Fruit fly (Drosophila melanogaster) whole organism, prepupa: ENCODE measurements around the gene CG2310.

Experiments used
- Gug ChIP-seq: fragments of 200-800 bp; sonication (Bioruptor generic); IDR thresholded peaks from 2 replicates; pipeline ENCODE4 v1.3.6; 2022; ENCODE audit warnings: missing biosample characterization, missing genetic modification characterization
- achi ChIP-seq: fragments of 200-800 bp; sonication (Bioruptor generic); optimal IDR thresholded peaks from 3 replicates; lab custom pipeline; 2016; ENCODE audit warnings: missing biosample characterization, missing genetic modification characterization
- dac ChIP-seq: fragments of 200-800 bp; sonication (Bioruptor generic); optimal IDR thresholded peaks from 2 replicates; lab custom pipeline; 2017; ENCODE audit warnings: missing biosample characterization, mild to moderate bottlenecking, missing genetic modification characterization
- pdm3 ChIP-seq: fragments of 200-800 bp; sonication (Bioruptor generic); optimal IDR thresholded peaks from 3 replicates; lab custom pipeline; 2016; ENCODE audit warnings: missing biosample characterization, missing genetic modification characterization
- salr ChIP-seq, 2 experiments: fragments of 200-800 bp; sonication (Bioruptor generic); optimal IDR thresholded peaks; 3 replicates each; lab custom pipeline; 2016 to 2018; ENCODE audit warnings: missing biosample characterization in 2 of 2, missing genetic modification characterization in 2 of 2, mild to moderate bottlenecking in 1 of 2

DNA sequence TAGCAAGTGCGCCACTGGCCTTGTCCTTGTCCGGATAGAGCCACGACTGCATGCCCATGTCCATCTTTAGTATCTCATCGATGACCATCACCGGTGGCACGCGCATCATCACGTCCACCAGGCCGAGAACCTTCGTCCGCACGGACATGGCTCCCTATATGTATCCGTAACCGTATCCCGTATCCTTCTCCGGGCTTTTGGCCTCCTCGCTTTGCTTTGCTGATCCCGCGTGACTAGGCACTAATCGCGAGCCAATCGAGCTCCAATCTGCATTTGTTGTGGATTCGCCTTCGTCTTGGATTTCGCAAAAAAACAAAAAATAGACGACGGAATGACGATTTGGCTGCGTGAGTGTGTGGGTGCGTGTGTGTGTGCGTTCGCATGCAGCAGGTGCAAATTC, 9.7 kb upstream of the CG2310 start:
- no peak for TF ChIP-seq Gug (GFP tag; lab: Robert Waterston, UW)
- no peak for TF ChIP-seq pdm3 (GFP tag; lab: Kevin White, UChicago)
- TF ChIP-seq achi (GFP tag; lab: Kevin White, UChicago), result no peak
- no peak for TF ChIP-seq salr (GFP tag; optimal IDR thresholded peaks at IDR 0.05; lab: Kevin White, UChicago)
- no peak for TF ChIP-seq dac (GFP tag; lab: Kevin White, UChicago)
